Worm (Caenorhabditis elegans): Measurements from ENCODE around the gene cyk-3.

cyk-3 gene

ce11 chrIII:6046881-6047280 is 26.9 kb downstream of the cyk-3 start, which contains the start of gene tbx-11:
TSS of gene tbx-11 (minus strand) at chrIII:6046981.
- TF ChIP-seq ceh-88 (GFP tag; IDR thresholded peaks at IDR 0.05): no peak
- no peak for TF ChIP-seq efl-1 (optimal IDR thresholded peaks at IDR 0.05)
- TF ChIP-seq efl-1 (GFP tag; optimal IDR thresholded peaks at IDR 0.05 in 1 of 2): peak in 1 of 2 experiments; percentile 14

- TF ChIP-seq jun-1 (tag; optimal IDR thresholded peaks at IDR 0.05) (no peak), ceh-88 (GFP tag; IDR thresholded peaks at IDR 0.05) (no peak), xbp-1 (tag; optimal IDR thresholded peaks at IDR 0.05) (no peak), sup-37 (GFP tag; optimal IDR thresholded peaks at IDR 0.05) (no peak)
Measured at ce11 chrIII:6055706-6056105, 35.7 kb downstream of the cyk-3 start, which contains the start of gene F40H6.5. TSS of gene F40H6.5 (minus strand) at chrIII:6055806.

- TF ChIP-seq nhr-11 (tag; optimal IDR thresholded peaks at IDR 0.05) (no peak), unc-62 (GFP tag; optimal IDR thresholded peaks at IDR 0.05) (no peak), unc-98 (GFP tag; IDR thresholded peaks at IDR 0.05) (no peak), aly-2 (tag; optimal IDR thresholded peaks at IDR 0.05) (no peak), sup-37 (GFP tag; optimal IDR thresholded peaks at IDR 0.05) (no peak), nhr-76 (tag; optimal IDR thresholded peaks at IDR 0.05) (no peak), hpl-2 (GFP tag; optimal IDR thresholded peaks at IDR 0.05) (no peak), fkh-10 (GFP tag; optimal IDR thresholded peaks at IDR 0.05) (no peak), skn-1 (tag; optimal IDR thresholded peaks at IDR 0.05) (no peak), pqm-1 (tag; optimal IDR thresholded peaks at IDR 0.05) (no peak), lin-35 (GFP tag; optimal IDR thresholded peaks at IDR 0.05) (no peak), tbx-2 (tag; optimal IDR thresholded peaks at IDR 0.05) (no peak)
Measured at ce11 chrIII:6056179-6056578, 36.2 kb downstream of the cyk-3 start.

- no peak for TF ChIP-seq ztf-11 (tag; optimal IDR thresholded peaks at IDR 0.05)
- TF ChIP-seq zip-4 (GFP tag; optimal IDR thresholded peaks at IDR 0.05): no peak
- TF ChIP-seq vab-15 (tag; optimal IDR thresholded peaks at IDR 0.05): no peak
- TF ChIP-seq ceh-90 (tag; optimal IDR thresholded peaks at IDR 0.05): no peak
- no peak for TF ChIP-seq mab-9 (GFP tag; IDR thresholded peaks at IDR 0.05)
- TF ChIP-seq snu-23 (GFP tag; optimal IDR thresholded peaks at IDR 0.05): no peak
- TF ChIP-seq blmp-1 (tag; optimal IDR thresholded peaks at IDR 0.05): no peak
- no peak for TF ChIP-seq skn-1 (tag; optimal IDR thresholded peaks at IDR 0.05)
- no peak for TF ChIP-seq nhr-84 (tag; optimal IDR thresholded peaks at IDR 0.05)
- TF ChIP-seq unc-62 (GFP tag; optimal IDR thresholded peaks at IDR 0.05): no peak
- TF ChIP-seq Y116A8C.19 (tag; optimal IDR thresholded peaks at IDR 0.05; ENCODE audit: borderline replicate concordance): no peak
- no peak for TF ChIP-seq hlh-4 (tag; optimal IDR thresholded peaks at IDR 0.05)
- TF ChIP-seq nhr-71 (tag; optimal IDR thresholded peaks at IDR 0.05): no peak
- no peak for TF ChIP-seq irx-1 (tag; optimal IDR thresholded peaks at IDR 0.05)
- TF ChIP-seq nhr-20 (tag; optimal IDR thresholded peaks at IDR 0.05): no peak
- no peak for TF ChIP-seq sup-37 (GFP tag; optimal IDR thresholded peaks at IDR 0.05)
- no peak for TF ChIP-seq ceh-8 (GFP tag; optimal IDR thresholded peaks at IDR 0.05)
Measured at ce11 chrIII:6056770-6057169, 36.8 kb downstream of the cyk-3 start, which contains the start of gene clc-10. TSS of gene clc-10 (plus strand) at chrIII:6057070.

- peak; percentile 53 for TF ChIP-seq fkh-8 (tag; optimal IDR thresholded peaks at IDR 0.05)
- no peak for TF ChIP-seq xbp-1 (tag; optimal IDR thresholded peaks at IDR 0.05)
- TF ChIP-seq hlh-17 (GFP tag; optimal IDR thresholded peaks at IDR 0.05; ENCODE audit: borderline replicate concordance): no peak
- TF ChIP-seq swsn-7 (tag; optimal IDR thresholded peaks at IDR 0.05): no peak
- TF ChIP-seq Y116A8C.19 (tag; optimal IDR thresholded peaks at IDR 0.05; ENCODE audit: borderline replicate concordance): no peak
Measured at ce11 chrIII:6067557-6067956, 47.6 kb downstream of the cyk-3 start, which contains the start of gene mapk-15. TSS of gene mapk-15 (plus strand) at chrIII:6067857.

ce11 chrIII:6072937-6073336 is 53.0 kb downstream of the cyk-3 start:
- no peak for TF ChIP-seq sup-37 (GFP tag; optimal IDR thresholded peaks at IDR 0.05)
- no peak for TF ChIP-seq nhr-47 (tag; optimal IDR thresholded peaks at IDR 0.05)
- TF ChIP-seq C04F5.9 (tag; optimal IDR thresholded peaks at IDR 0.05): no peak
- TF ChIP-seq nhr-90 (tag; optimal IDR thresholded peaks at IDR 0.05; ENCODE audit: poor library complexity): no peak
